Worm (Caenorhabditis elegans) whole organism, L4/young adult: ENCODE data around the gene C13A10.2.

Experiments used
- W03F9.2 ChIP-seq: fragments of 150-350 bp; optimal IDR thresholded peaks from 2 replicates; lab custom pipeline; 2014; ENCODE audit warnings: missing biosample characterization, missing genetic modification characterization
- dao-5 ChIP-seq: sonication (generic microtip); optimal IDR thresholded peaks from 2 replicates; lab custom pipeline; 2016; ENCODE audit warnings: missing genotype, missing genetic modification characterization, moderate library complexity, missing compliant biosample characterization
- him-1 ChIP-seq: sonication (generic microtip); optimal IDR thresholded peaks from 2 replicates; lab custom pipeline; 2016; ENCODE audit warnings: missing genotype, missing genetic modification reagents, missing genetic modification characterization, missing compliant biosample characterization

- no peak for TF ChIP-seq W03F9.2 (tag; lab: Kevin White, UChicago)
- TF ChIP-seq him-1 (tag; lab: Kevin White, UChicago), result no peak
- TF ChIP-seq dao-5 (tag; lab: Kevin White, UChicago), result no peak
These were observed 13.7 kb upstream of the C13A10.2 start for ce11 chrII:1371533-1371932.
